Fruit fly (Drosophila melanogaster) whole organism, prepupa: ENCODE measurements around the gene CG14075.

Experiments used
- CG10631 ChIP-seq: fragments of 200-800 bp; sonication (Bioruptor generic); optimal IDR thresholded peaks from 2 replicates; lab custom pipeline; 2016; ENCODE audit warnings: missing biosample characterization, missing genetic modification characterization
- CG10669 ChIP-seq: fragments of 200-800 bp; sonication (Bioruptor generic); optimal IDR thresholded peaks from 3 replicates; lab custom pipeline; 2018; ENCODE audit warnings: missing biosample characterization, mild to moderate bottlenecking, missing genetic modification characterization, moderate library complexity
- CG11762 ChIP-seq: fragments of 200-800 bp; sonication (Bioruptor generic); optimal IDR thresholded peaks from 3 replicates; lab custom pipeline; 2016; ENCODE audit warnings: missing biosample characterization, missing genetic modification characterization; ENCODE audit not compliant: insufficient read depth
- CG1621 ChIP-seq: fragments of 200-800 bp; sonication (Bioruptor generic); optimal IDR thresholded peaks from 3 replicates; lab custom pipeline; 2018; ENCODE audit warnings: missing biosample characterization, mild to moderate bottlenecking, missing genetic modification characterization
- CG16779 ChIP-seq: fragments of 200-800 bp; sonication (Bioruptor generic); optimal IDR thresholded peaks from 3 replicates; lab custom pipeline; 2017; ENCODE audit warnings: missing biosample characterization, mild to moderate bottlenecking, missing genetic modification characterization
- CG31627 ChIP-seq: fragments of 200-800 bp; sonication (Bioruptor generic); optimal IDR thresholded peaks from 3 replicates; lab custom pipeline; 2016; ENCODE audit warnings: missing biosample characterization, missing genetic modification characterization
- CG34406 ChIP-seq: fragments of 200-800 bp; sonication (Bioruptor generic); optimal IDR thresholded peaks from 3 replicates; lab custom pipeline; 2016; ENCODE audit warnings: missing biosample characterization, missing genetic modification characterization
- CG3919 ChIP-seq: fragments of 200-800 bp; sonication (Bioruptor generic); optimal IDR thresholded peaks from 3 replicates; lab custom pipeline; 2016; ENCODE audit warnings: missing biosample characterization, missing genetic modification characterization
- CG4318 ChIP-seq: fragments of 200-800 bp; sonication (Bioruptor generic); optimal IDR thresholded peaks from 3 replicates; lab custom pipeline; 2017; ENCODE audit warnings: missing biosample characterization, mild to moderate bottlenecking, missing genetic modification characterization
- CG6163 ChIP-seq: fragments of 200-800 bp; sonication (Bioruptor generic); IDR thresholded peaks from 3 replicates; pipeline ENCODE4 v1.3.6; 2022; ENCODE audit warnings: missing biosample characterization, missing genetic modification characterization
- CG6808 ChIP-seq: fragments of 200-800 bp; sonication (Bioruptor generic); optimal IDR thresholded peaks from 3 replicates; lab custom pipeline; 2017; ENCODE audit warnings: missing biosample characterization, missing genetic modification characterization, mild to moderate bottlenecking, moderate library complexity, missing genetic modification reagents
- CG8319 ChIP-seq: fragments of 200-800 bp; sonication (Bioruptor generic); optimal IDR thresholded peaks from 3 replicates; lab custom pipeline; 2016; ENCODE audit warnings: missing biosample characterization, missing genetic modification characterization
- CG8632 ChIP-seq: fragments of 200-800 bp; sonication (Bioruptor generic); optimal IDR thresholded peaks from 3 replicates; lab custom pipeline; 2016; ENCODE audit warnings: missing biosample characterization, missing genetic modification characterization
- CG9139 ChIP-seq: fragments of 200-800 bp; sonication (Bioruptor generic); optimal IDR thresholded peaks from 3 replicates; lab custom pipeline; 2017; ENCODE audit warnings: missing biosample characterization, mild to moderate bottlenecking, missing genetic modification characterization
- Eip78C ChIP-seq: fragments of 200-800 bp; sonication (Bioruptor generic); peaks from one replicate; lab custom pipeline; 2016; ENCODE audit warnings: missing biosample characterization, missing genetic modification characterization
- Eip93F ChIP-seq: fragments of 200-800 bp; sonication (Bioruptor generic); optimal IDR thresholded peaks from 2 replicates; lab custom pipeline; 2016; ENCODE audit warnings: missing biosample characterization, mild to moderate bottlenecking, missing genetic modification characterization
- Hr4 ChIP-seq: fragments of 200-800 bp; sonication (Bioruptor generic); optimal IDR thresholded peaks from 3 replicates; lab custom pipeline; 2016; ENCODE audit warnings: missing biosample characterization, missing genetic modification characterization
- OdsH ChIP-seq: fragments of 200-800 bp; sonication (Bioruptor generic); optimal IDR thresholded peaks from 3 replicates; lab custom pipeline; 2016; ENCODE audit warnings: missing biosample characterization, missing genetic modification characterization
- Sox14 ChIP-seq: fragments of 200-800 bp; sonication (Bioruptor generic); optimal IDR thresholded peaks from 3 replicates; lab custom pipeline; 2016; ENCODE audit warnings: missing biosample characterization, missing genetic modification characterization
- achi ChIP-seq: fragments of 200-800 bp; sonication (Bioruptor generic); optimal IDR thresholded peaks from 3 replicates; lab custom pipeline; 2016; ENCODE audit warnings: missing biosample characterization, missing genetic modification characterization
- acj6 ChIP-seq: fragments of 200-800 bp; sonication (Bioruptor generic); optimal IDR thresholded peaks from 3 replicates; lab custom pipeline; 2016; ENCODE audit warnings: missing biosample characterization, missing genetic modification characterization
- dsx ChIP-seq: fragments of 200-800 bp; optimal IDR thresholded peaks from 3 replicates; lab custom pipeline; 2019; ENCODE audit warnings: missing biosample characterization, mild to moderate bottlenecking, missing genetic modification characterization, moderate library complexity; ENCODE audit not compliant: poor library complexity, severe bottlenecking
- eg ChIP-seq: fragments of 200-800 bp; sonication (Bioruptor generic); IDR thresholded peaks from 3 replicates; pipeline ENCODE4 v1.3.6; 2022; ENCODE audit warnings: missing biosample characterization, missing genetic modification characterization
- fd85E ChIP-seq: fragments of 200-800 bp; sonication (Bioruptor generic); optimal IDR thresholded peaks from 3 replicates; lab custom pipeline; 2016; ENCODE audit warnings: missing biosample characterization, missing genetic modification characterization
- fkh ChIP-seq: fragments of 200-800 bp; sonication (Bioruptor generic); optimal IDR thresholded peaks from 3 replicates; lab custom pipeline; 2017; ENCODE audit warnings: missing biosample characterization, mild to moderate bottlenecking, missing genetic modification characterization, moderate library complexity
- lz ChIP-seq: fragments of 200-800 bp; sonication (Bioruptor generic); optimal IDR thresholded peaks from 3 replicates; lab custom pipeline; 2016; ENCODE audit warnings: missing biosample characterization, missing genetic modification characterization
- net ChIP-seq: fragments of 200-800 bp; sonication (Bioruptor generic); optimal IDR thresholded peaks from 3 replicates; lab custom pipeline; 2016; ENCODE audit warnings: missing biosample characterization, missing genetic modification characterization
- salr ChIP-seq, 2 experiments: fragments of 200-800 bp; sonication (Bioruptor generic); optimal IDR thresholded peaks; 3 replicates each; lab custom pipeline; 2016 to 2018; ENCODE audit warnings: missing biosample characterization in 2 of 2, missing genetic modification characterization in 2 of 2, mild to moderate bottlenecking in 1 of 2
- spab ChIP-seq: fragments of 200-800 bp; sonication (Bioruptor generic); optimal IDR thresholded peaks from 2 replicates; lab custom pipeline; 2017; ENCODE audit warnings: missing biosample characterization, mild to moderate bottlenecking, missing genetic modification characterization, missing genetic modification reagents
- topi ChIP-seq: fragments of 200-800 bp; sonication (Bioruptor generic); optimal IDR thresholded peaks from 3 replicates; lab custom pipeline; 2016; ENCODE audit warnings: missing biosample characterization, missing genetic modification characterization

The CG14075 gene

DNA sequence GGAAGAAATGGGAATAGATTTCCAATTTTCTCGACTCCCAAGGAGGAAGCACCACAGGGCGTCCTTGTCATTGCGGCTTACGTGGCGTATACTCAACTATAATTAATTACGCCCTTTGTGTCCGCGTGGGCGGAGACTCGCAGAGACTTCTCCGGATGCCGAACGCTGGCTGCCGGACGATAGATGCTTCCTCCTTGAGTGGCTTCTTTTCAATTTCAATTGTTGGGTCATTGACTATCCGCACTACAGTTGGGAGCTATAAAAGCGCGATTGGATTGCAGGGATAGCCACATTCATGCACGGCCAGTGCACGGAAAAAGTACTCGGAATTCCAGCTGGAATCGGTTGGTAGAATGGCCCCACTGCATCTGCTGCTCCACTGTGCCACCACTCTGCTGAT is at the start of gene CG14075:
Gene CG14075 (plus strand): TSS at position 301 of the 400 bp plus-strand sequence.
- TF ChIP-seq CG9139 (GFP tag; lab: Kevin White, UChicago), result no peak
- no peak for TF ChIP-seq topi (GFP tag; lab: Kevin White, UChicago)
- TF ChIP-seq CG8632 (GFP tag; lab: Kevin White, UChicago), result no peak
- TF ChIP-seq CG1621 (tag; lab: Kevin White, UChicago), result no peak
- no peak for TF ChIP-seq fkh
- no peak for TF ChIP-seq CG16779 (tag; lab: Kevin White, UChicago)

dm6 chr3L:18945938-18946337 is 38.8 kb upstream of the CG14075 start, which contains the start of gene CG32204:
CG32204 (minus strand) TSS chr3L:18946038.
- TF ChIP-seq net (GFP tag; lab: Kevin White, UChicago), result no peak
- TF ChIP-seq CG31627, result no peak
- no peak for TF ChIP-seq dsx (GFP tag; lab: Kevin White, UChicago)
- no peak for TF ChIP-seq fd85E
- no peak for TF ChIP-seq CG6163
- no peak for TF ChIP-seq CG11762 (GFP tag; lab: Kevin White, UChicago)

dm6 chr3L:18946956-18947355 is 37.8 kb upstream of the CG14075 start:
- TF ChIP-seq CG8319 (GFP tag; lab: Kevin White, UChicago) (peak; percentile 20), spab (GFP tag; lab: Kevin White, UChicago) (no peak), OdsH (GFP tag; lab: Kevin White, UChicago) (peak; percentile 8), CG31627 (peak; percentile 10), CG6163 (peak; percentile 55; the same call in 2 of the 3 replicates), salr (GFP tag; optimal IDR thresholded peaks at IDR 0.05; lab: Kevin White, UChicago) (peak in 1 of 2 experiments; percentile 5), Hr4 (GFP tag; lab: Kevin White, UChicago) (no peak), CG1621 (tag; lab: Kevin White, UChicago) (peak; percentile 28), CG3919 (GFP tag; lab: Kevin White, UChicago) (peak; percentile 61), CG10669 (GFP tag; lab: Kevin White, UChicago) (peak; percentile 4), Eip78C (GFP tag; lab: Kevin White, UChicago) (no peak), CG6808 (GFP tag; lab: Kevin White, UChicago) (peak; percentile 6), CG34406 (peak; percentile 30), CG9139 (GFP tag; lab: Kevin White, UChicago) (peak; percentile 14), Eip93F (GFP tag; lab: Kevin White, UChicago) (no peak), lz (GFP tag; lab: Kevin White, UChicago) (peak; percentile 10), achi (peak; percentile 8), CG8632 (GFP tag; lab: Kevin White, UChicago) (peak; percentile 10), eg (GFP tag; lab: Robert Waterston, UW) (peak; percentile 65; the same call in 2 of the 3 replicates), acj6 (GFP tag; lab: Kevin White, UChicago) (peak; percentile 22)

DNA sequence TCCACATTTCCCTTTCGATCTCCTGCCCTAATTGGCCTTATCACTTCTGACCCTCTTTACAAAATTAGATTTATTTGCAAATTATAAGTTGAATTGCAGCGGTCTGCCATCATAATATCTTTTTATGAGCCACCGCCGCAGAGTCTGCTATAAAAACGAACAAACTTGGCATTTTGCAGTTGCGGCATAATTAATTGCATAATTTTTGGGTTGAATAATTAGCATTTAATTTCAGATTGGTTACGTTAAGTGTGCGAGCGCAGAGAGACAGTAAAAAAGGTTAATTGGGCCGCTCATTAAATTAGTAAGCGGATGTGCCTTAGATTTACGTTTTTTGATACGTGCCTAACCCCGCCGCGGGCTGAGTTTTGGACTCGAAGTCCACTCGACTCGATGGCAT is 35.6 kb upstream of the CG14075 start:
- TF ChIP-seq CG10631 (GFP tag; lab: Kevin White, UChicago), result no peak
- 0 out of 3 replicates have a peak, but pooled peaks have one; percentile 20 for TF ChIP-seq CG6163
- no peak for TF ChIP-seq CG6808 (GFP tag; lab: Kevin White, UChicago)
- TF ChIP-seq Sox14, result no peak
- no peak for TF ChIP-seq CG4318 (GFP tag; lab: Kevin White, UChicago)
- TF ChIP-seq CG3919 (GFP tag; lab: Kevin White, UChicago), result no peak
- no peak for TF ChIP-seq dsx (GFP tag; lab: Kevin White, UChicago)
- TF ChIP-seq, all 60 proteins: peak for 1

DNA sequence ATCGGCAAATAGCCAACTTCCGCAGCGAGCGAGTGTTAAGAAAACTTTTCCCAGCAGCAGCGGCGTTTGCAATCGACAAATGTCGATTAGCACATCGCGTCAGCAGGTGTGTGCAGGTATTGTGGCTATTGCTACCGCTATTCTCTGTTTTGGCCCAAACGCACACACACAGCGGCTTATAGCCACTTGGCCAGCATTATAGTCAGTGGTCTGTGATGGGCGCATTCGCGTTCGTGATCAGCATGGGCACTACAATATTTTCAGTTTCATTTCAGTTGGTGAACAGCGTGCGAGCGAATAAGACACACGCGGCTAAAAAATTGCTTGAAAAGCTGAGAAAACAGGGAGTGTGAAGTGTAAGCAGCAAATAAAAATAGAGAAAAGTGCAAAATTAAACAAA is 34.4 kb upstream of the CG14075 start, which contains the start of gene CG6836:
Gene CG6836 (plus strand): TSS at position 271 of the 400 bp plus-strand sequence.
- peak; percentile 29 for TF ChIP-seq Eip78C (GFP tag; lab: Kevin White, UChicago)
- TF ChIP-seq CG6163, result peak; percentile 15; the same call in 1 of the 3 replicates
- TF ChIP-seq salr (GFP tag; optimal IDR thresholded peaks at IDR 0.05; lab: Kevin White, UChicago), result no peak
- TF ChIP-seq fkh, result peak; percentile 1
